Worm (Caenorhabditis elegans): Measurements from ENCODE around the gene fbxa-74.

Gene fbxa-74

ce11 chrIII:1733412-1733811, 34.6 kb upstream of the fbxa-74 start:
- TF ChIP-seq hlh-6 (tag; optimal IDR thresholded peaks at IDR 0.05) (no peak), sdc-2 (tag; optimal IDR thresholded peaks at IDR 0.05) (no peak), unc-42 (tag; optimal IDR thresholded peaks at IDR 0.05) (peak; percentile 51), ceh-6 (GFP tag; optimal IDR thresholded peaks at IDR 0.05) (no peak)

ce11 chrIII:1733001-1733400, 34.2 kb upstream of the fbxa-74 start, which contains the start of gene ser-4:
TSS of gene ser-4 (minus strand) at chrIII:1733101.
- no peak for TF ChIP-seq dve-1 (tag; optimal IDR thresholded peaks at IDR 0.05)
- TF ChIP-seq elt-4 (tag; optimal IDR thresholded peaks at IDR 0.05), result no peak
- no peak for TF ChIP-seq che-1 (tag; optimal IDR thresholded peaks at IDR 0.05)
- TF ChIP-seq C38D4.7 (GFP tag; optimal IDR thresholded peaks at IDR 0.05), result no peak
- no peak for TF ChIP-seq ama-1 (optimal IDR thresholded peaks at IDR 0.05)
- no peak for TF ChIP-seq ceh-30 (tag; optimal IDR thresholded peaks at IDR 0.05)
- no peak for TF ChIP-seq T23F11.4 (GFP tag; optimal IDR thresholded peaks at IDR 0.05)
- TF ChIP-seq ahr-1 (tag; optimal IDR thresholded peaks at IDR 0.05), result no peak
- TF ChIP-seq ceh-34 (tag; optimal IDR thresholded peaks at IDR 0.05), result no peak
- no peak for TF ChIP-seq hlh-30 (tag; optimal IDR thresholded peaks at IDR 0.05; ENCODE audit: insufficient read depth)
- TF ChIP-seq odd-2 (tag; optimal IDR thresholded peaks at IDR 0.05), result no peak
- TF ChIP-seq pros-1 (tag; optimal IDR thresholded peaks at IDR 0.05), result no peak
- no peak for TF ChIP-seq pag-3 (tag; optimal IDR thresholded peaks at IDR 0.05; ENCODE audit: borderline replicate concordance)
- no peak for TF ChIP-seq tbx-7 (tag; optimal IDR thresholded peaks at IDR 0.05)

ce11 chrIII:1731850-1732249, 33.1 kb upstream of the fbxa-74 start:
- peak; percentile 88 for TF ChIP-seq unc-42 (tag; optimal IDR thresholded peaks at IDR 0.05)
- no peak for TF ChIP-seq ceh-14 (tag; optimal IDR thresholded peaks at IDR 0.05)

- TF ChIP-seq hlh-15 (tag; optimal IDR thresholded peaks at IDR 0.05), result no peak
- TF ChIP-seq dve-1 (tag; optimal IDR thresholded peaks at IDR 0.05), result peak; percentile 77
Observed at ce11 chrIII:1718800-1719199, 20.0 kb upstream of the fbxa-74 start.

ce11 chrIII:1717772-1718171, 19.0 kb upstream of the fbxa-74 start:
- no peak for TF ChIP-seq zip-5 (tag; optimal IDR thresholded peaks at IDR 0.05)
- TF ChIP-seq ceh-31 (tag; optimal IDR thresholded peaks at IDR 0.05), result no peak
- no peak for TF ChIP-seq F13H6.1 (tag; optimal IDR thresholded peaks at IDR 0.05)
- TF ChIP-seq ref-2 (tag; optimal IDR thresholded peaks at IDR 0.05), result no peak
- no peak for TF ChIP-seq ceh-22 (tag; optimal IDR thresholded peaks at IDR 0.05)
- no peak for TF ChIP-seq K02D7.2 (tag; optimal IDR thresholded peaks at IDR 0.05)
- no peak for TF ChIP-seq ceh-24 (tag; optimal IDR thresholded peaks at IDR 0.05)
- TF ChIP-seq hlh-6 (tag; optimal IDR thresholded peaks at IDR 0.05), result no peak
- no peak for TF ChIP-seq pag-3 (tag; optimal IDR thresholded peaks at IDR 0.05; ENCODE audit: borderline replicate concordance)
- no peak for TF ChIP-seq hlh-30 (tag; optimal IDR thresholded peaks at IDR 0.05; ENCODE audit: insufficient read depth)
- no peak for TF ChIP-seq syd-9 (tag; optimal IDR thresholded peaks at IDR 0.05)
- TF ChIP-seq odd-2 (tag; optimal IDR thresholded peaks at IDR 0.05), result no peak

ce11 chrIII:1713991-1714611, 15.3 kb upstream of the fbxa-74 start:
- TF ChIP-seq elt-4 (tag; optimal IDR thresholded peaks at IDR 0.05) (no peak), ttx-3 (tag; optimal IDR thresholded peaks at IDR 0.05) (no peak), dve-1 (tag; optimal IDR thresholded peaks at IDR 0.05) (peak; percentile 98), K02D7.2 (tag; optimal IDR thresholded peaks at IDR 0.05) (no peak)

- TF ChIP-seq fax-1 (tag; optimal IDR thresholded peaks at IDR 0.05) (no peak), ztf-16 (tag; optimal IDR thresholded peaks at IDR 0.05) (no peak), ttx-3 (tag; optimal IDR thresholded peaks at IDR 0.05) (no peak), ceh-6 (GFP tag; optimal IDR thresholded peaks at IDR 0.05) (no peak)
Observed at ce11 chrIII:1705799-1706198, 7.0 kb upstream of the fbxa-74 start, which contains the start of the genes fbxa-13 and Y22D7AR.2. TSS of gene fbxa-13 (minus strand) at chrIII:1705899. TSS of gene Y22D7AR.2 (plus strand) at chrIII:1705946.

Data from whole organism, late embryonic.